Worm (Caenorhabditis elegans) whole organism, L3 larva: ENCODE results near the gene Y39A3A.3.

Experiments used
- R02D3.7 ChIP-seq: fragments of 150-350 bp; optimal IDR thresholded peaks from 2 replicates; lab custom pipeline; 2014; ENCODE audit warnings: missing biosample characterization, missing genetic modification characterization
- aly-2 ChIP-seq: fragments of 150-350 bp; optimal IDR thresholded peaks from 2 replicates; lab custom pipeline; 2014; ENCODE audit warnings: missing biosample characterization, missing genetic modification characterization
- ama-1 ChIP-seq: fragments of 150-350 bp; optimal IDR thresholded peaks from 2 replicates; lab custom pipeline; 2018
- ceh-16 ChIP-seq: sonication (generic microtip); optimal IDR thresholded peaks from 2 replicates; lab custom pipeline; 2017; ENCODE audit warnings: missing biosample characterization, missing genetic modification characterization
- ceh-28 ChIP-seq: fragments of 150-350 bp; optimal IDR thresholded peaks from 2 replicates; lab custom pipeline; 2014; ENCODE audit warnings: missing biosample characterization, missing genetic modification reagents, missing genetic modification characterization
- ceh-82 ChIP-seq: fragments of 150-350 bp; optimal IDR thresholded peaks from 2 replicates; lab custom pipeline; 2014; ENCODE audit warnings: missing biosample characterization, missing genetic modification characterization
- daf-12 ChIP-seq: fragments of 150-350 bp; optimal IDR thresholded peaks from 2 replicates; lab custom pipeline; 2014; ENCODE audit warnings: missing biosample characterization, missing genetic modification reagents, missing genetic modification characterization
- egl-27 ChIP-seq: sonication (generic microtip); optimal IDR thresholded peaks from 4 replicates; lab custom pipeline; 2017; ENCODE audit warnings: missing biosample characterization, missing genetic modification reagents, missing genetic modification characterization
- elt-2 ChIP-seq: sonication (generic microtip); optimal IDR thresholded peaks from 2 replicates; lab custom pipeline; 2016; ENCODE audit warnings: missing genetic modification reagents, mild to moderate bottlenecking, missing genetic modification characterization, missing compliant biosample characterization
- elt-3 ChIP-seq, 3 experiments: fragments of 150-350 bp in 1 of 3; sonication (generic microtip) in 2 of 3; optimal IDR thresholded peaks; 2 replicates in 2 of 3; 4 replicates in 1 of 3; lab custom pipeline; 2014 to 2017; ENCODE audit warnings: missing biosample characterization in 3 of 3, missing genetic modification characterization in 3 of 3
- fkh-10 ChIP-seq: sonication (generic microtip); optimal IDR thresholded peaks from 2 replicates; lab custom pipeline; 2017; ENCODE audit warnings: missing biosample characterization, missing genetic modification reagents, missing genetic modification characterization
- fkh-2 ChIP-seq: fragments of 150-350 bp; optimal IDR thresholded peaks from 2 replicates; lab custom pipeline; 2014; ENCODE audit warnings: missing biosample characterization, missing genetic modification reagents, missing genetic modification characterization
- hmg-11 ChIP-seq: sonication (generic microtip); optimal IDR thresholded peaks from 2 replicates; lab custom pipeline; 2016; ENCODE audit warnings: missing genetic modification characterization, missing compliant biosample characterization
- jun-1 ChIP-seq: fragments of 150-350 bp; optimal IDR thresholded peaks from 2 replicates; lab custom pipeline; 2014; ENCODE audit warnings: missing biosample characterization, missing genetic modification reagents, missing genetic modification characterization
- lin-15B ChIP-seq: fragments of 150-350 bp; optimal IDR thresholded peaks from 2 replicates; lab custom pipeline; 2014; ENCODE audit warnings: missing biosample characterization, missing genetic modification characterization
- lin-39 ChIP-seq: fragments of 150-350 bp; optimal IDR thresholded peaks from 2 replicates; lab custom pipeline; 2018; ENCODE audit warnings: missing biosample characterization, missing genetic modification reagents, missing genetic modification characterization
- lsy-12 ChIP-seq: sonication (generic microtip); optimal IDR thresholded peaks from 2 replicates; lab custom pipeline; 2016; ENCODE audit warnings: mild to moderate bottlenecking, missing genetic modification characterization, missing compliant biosample characterization
- mdl-1 ChIP-seq: fragments of 150-350 bp; optimal IDR thresholded peaks from 2 replicates; lab custom pipeline; 2014; ENCODE audit warnings: missing biosample characterization, missing genetic modification characterization
- nhr-12 ChIP-seq: fragments of 150-350 bp; optimal IDR thresholded peaks from 2 replicates; lab custom pipeline; 2014; ENCODE audit warnings: missing biosample characterization, missing genetic modification characterization
- nhr-23 ChIP-seq: fragments of 150-350 bp; optimal IDR thresholded peaks from 2 replicates; lab custom pipeline; 2014; ENCODE audit warnings: missing biosample characterization, missing genetic modification reagents, missing genetic modification characterization
- nhr-237 ChIP-seq: fragments of 150-350 bp; optimal IDR thresholded peaks from 2 replicates; lab custom pipeline; 2014; ENCODE audit warnings: missing biosample characterization, missing genetic modification characterization
- nhr-28 ChIP-seq: fragments of 150-350 bp; optimal IDR thresholded peaks from 2 replicates; lab custom pipeline; 2014; ENCODE audit warnings: missing biosample characterization, missing genetic modification characterization
- nhr-43 ChIP-seq: sonication (generic microtip); optimal IDR thresholded peaks from 2 replicates; lab custom pipeline; 2016; ENCODE audit warnings: mild to moderate bottlenecking, missing genetic modification characterization, missing compliant biosample characterization; ENCODE audit not compliant: poor library complexity, severe bottlenecking
- nhr-67 ChIP-seq: fragments of 150-350 bp; optimal IDR thresholded peaks from 2 replicates; lab custom pipeline; 2014; ENCODE audit warnings: missing biosample characterization, missing genetic modification characterization
- nhr-76 ChIP-seq: fragments of 150-350 bp; sonication (generic microtip); optimal IDR thresholded peaks from 5 replicates; lab custom pipeline; 2014; ENCODE audit warnings: missing biosample characterization, missing genetic modification characterization
- nhr-77 ChIP-seq: fragments of 150-350 bp; optimal IDR thresholded peaks from 2 replicates; lab custom pipeline; 2014; ENCODE audit warnings: missing biosample characterization, missing genetic modification characterization
- sea-2 ChIP-seq: fragments of 150-350 bp; sonication (generic microtip); optimal IDR thresholded peaks from 4 replicates; lab custom pipeline; 2014; ENCODE audit warnings: missing biosample characterization, missing genetic modification reagents, missing genetic modification characterization
- snpc-4 ChIP-seq: fragments of 150-350 bp; optimal IDR thresholded peaks from 2 replicates; lab custom pipeline; 2014; ENCODE audit warnings: missing biosample characterization, missing genetic modification characterization
- tbx-2 ChIP-seq: sonication (generic microtip); optimal IDR thresholded peaks from 2 replicates; lab custom pipeline; 2016; ENCODE audit warnings: mild to moderate bottlenecking, missing genetic modification characterization, missing compliant biosample characterization
- ztf-11 ChIP-seq: fragments of 150-350 bp; optimal IDR thresholded peaks from 2 replicates; lab custom pipeline; 2014; ENCODE audit warnings: missing biosample characterization, missing genetic modification characterization
- ztf-4 ChIP-seq: fragments of 150-350 bp; optimal IDR thresholded peaks from 2 replicates; lab custom pipeline; 2014; ENCODE audit warnings: missing biosample characterization, missing genetic modification characterization

Y39A3A.3 gene

DNA sequence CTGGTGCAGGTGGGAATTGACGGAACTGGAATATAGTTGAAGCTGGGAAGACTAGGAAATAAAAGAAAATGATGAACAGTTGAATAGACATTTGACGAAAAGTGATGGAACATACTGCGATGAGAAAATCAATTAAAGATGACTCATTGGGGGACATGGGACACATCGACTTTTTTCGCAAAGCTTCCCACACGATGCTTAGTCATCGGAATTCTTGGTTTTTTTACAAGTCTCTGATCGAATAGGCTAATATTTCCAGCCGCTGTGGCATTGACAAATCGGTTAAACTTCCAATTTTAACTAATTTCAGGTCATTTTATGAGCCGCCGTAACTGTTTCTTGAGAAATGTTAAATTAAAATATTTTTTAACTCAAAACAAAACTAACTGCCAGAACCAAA is at the start of gene Y39A3A.3:
TSS of gene Y39A3A.3 (minus strand) at position 101 of the 400 bp plus-strand sequence.
- TF ChIP-seq lin-39 (tag; lab: Kevin White, UChicago) (no peak), nhr-67 (no peak), mdl-1 (tag; lab: Kevin White, UChicago) (no peak), R02D3.7 (tag; lab: Kevin White, UChicago) (no peak), nhr-43 (tag; lab: Kevin White, UChicago) (no peak), nhr-23 (no peak), nhr-28 (tag; lab: Kevin White, UChicago) (no peak), nhr-237 (tag; lab: Kevin White, UChicago) (no peak), fkh-2 (no peak), hmg-11 (tag; lab: Kevin White, UChicago) (no peak), tbx-2 (tag; lab: Kevin White, UChicago) (no peak), egl-27 (tag; lab: Kevin White, UChicago) (no peak), lin-15B (tag; lab: Kevin White, UChicago) (no peak), nhr-76 (tag; lab: Kevin White, UChicago) (no peak), elt-3 (tag; optimal IDR thresholded peaks at IDR 0.05; lab: Kevin White, UChicago) (no peak), nhr-77 (no peak), daf-12 (tag; lab: Kevin White, UChicago) (no peak), ztf-11 (tag; lab: Kevin White, UChicago) (no peak)

DNA sequence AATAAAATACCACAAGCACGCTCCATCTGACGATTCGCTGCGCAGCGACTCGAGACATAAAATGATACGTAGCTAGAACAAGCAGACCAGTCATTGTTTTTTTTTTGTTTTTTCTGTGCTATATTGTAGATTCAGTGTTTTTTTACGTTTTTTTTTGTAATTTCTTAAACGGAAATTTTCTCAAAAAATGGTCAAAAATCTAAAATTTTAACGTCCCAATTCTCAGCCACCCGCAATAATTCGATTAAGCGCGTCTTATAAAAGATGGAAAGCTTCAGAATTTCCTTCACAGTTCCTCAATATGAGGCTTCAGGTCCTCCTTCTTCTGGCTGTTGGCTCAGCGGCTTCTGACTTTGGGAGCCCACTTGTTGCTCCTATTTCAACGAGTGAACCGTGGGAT is 49.4 kb upstream of the Y39A3A.3 start, which contains the start of gene Y48G9A.6:
TSS of gene Y48G9A.6 (plus strand) at position 301 of the 400 bp plus-strand sequence.
- TF ChIP-seq daf-12 (tag; lab: Kevin White, UChicago) = no peak
- TF ChIP-seq nhr-237 (tag; lab: Kevin White, UChicago) = no peak
- no peak for TF ChIP-seq fkh-10 (GFP tag; lab: Kevin White, UChicago)
- TF ChIP-seq nhr-67 = no peak
- TF ChIP-seq egl-27 (tag; lab: Kevin White, UChicago) = no peak
- TF ChIP-seq sea-2 (GFP tag; lab: Kevin White, UChicago) = no peak
- no peak for TF ChIP-seq ztf-11 (tag; lab: Kevin White, UChicago)
- TF ChIP-seq fkh-2 = no peak
- no peak for TF ChIP-seq ceh-16 (tag; lab: Kevin White, UChicago)

DNA sequence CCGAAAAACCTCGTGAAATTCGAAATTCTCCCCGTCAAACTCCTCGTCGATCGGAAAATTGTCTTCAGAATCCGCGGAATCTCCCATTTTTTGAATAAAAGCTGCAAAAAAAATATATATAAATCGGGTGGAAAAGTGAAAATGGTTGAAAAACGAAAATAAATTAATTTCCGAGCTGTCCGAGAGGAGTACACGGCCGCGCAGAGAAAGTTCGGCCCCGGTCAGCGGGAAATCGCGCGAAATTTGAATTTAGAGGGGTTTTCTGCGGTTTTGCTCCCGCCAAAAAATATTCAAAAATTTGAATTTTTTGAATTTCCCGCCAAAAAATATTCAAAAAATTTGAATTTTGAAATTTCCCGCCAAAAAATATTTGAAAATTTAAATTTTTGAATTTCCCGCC is 48.6 kb upstream of the Y39A3A.3 start, which contains the start of gene Y48G9A.11:
TSS of gene Y48G9A.11 (minus strand) at position 101 of the 400 bp plus-strand sequence.
- TF ChIP-seq ztf-4 = no peak
- no peak for TF ChIP-seq nhr-67
- TF ChIP-seq ceh-82 (tag; lab: Kevin White, UChicago) = no peak
- TF ChIP-seq nhr-76 (tag; lab: Kevin White, UChicago) = no peak
- no peak for TF ChIP-seq elt-3 (tag; optimal IDR thresholded peaks at IDR 0.05; lab: Kevin White, UChicago)
- no peak for TF ChIP-seq aly-2 (tag; lab: Kevin White, UChicago)
- no peak for TF ChIP-seq jun-1 (tag; lab: Kevin White, UChicago)
- TF ChIP-seq nhr-237 (tag; lab: Kevin White, UChicago) = no peak
- TF ChIP-seq snpc-4 (tag; lab: Kevin White, UChicago) = no peak
- TF ChIP-seq ama-1 = no peak
- no peak for TF ChIP-seq lin-15B (tag; lab: Kevin White, UChicago)
- no peak for TF ChIP-seq elt-2 (tag; lab: Kevin White, UChicago)
- TF ChIP-seq ceh-16 (tag; lab: Kevin White, UChicago) = no peak
- no peak for TF ChIP-seq fkh-2

DNA sequence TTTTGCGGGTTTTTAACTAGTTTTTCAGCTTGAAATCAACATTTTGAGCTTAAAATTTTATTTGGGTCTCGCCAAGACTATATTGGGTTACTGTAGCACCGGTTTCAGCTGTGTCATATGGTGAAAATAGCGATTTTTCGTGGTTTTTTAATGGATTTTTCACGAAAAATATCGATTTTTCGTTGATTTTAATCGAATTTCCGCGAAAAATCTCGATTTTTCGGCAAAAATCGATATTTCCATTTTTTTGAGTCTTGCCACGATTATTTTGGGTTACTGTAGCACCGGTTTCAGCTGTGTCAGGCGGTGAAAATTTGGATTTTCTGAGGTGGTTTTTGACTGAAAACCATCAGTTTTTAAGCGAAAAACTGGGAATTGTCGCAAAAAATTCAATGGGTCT is 47.2 kb upstream of the Y39A3A.3 start:
- no peak for TF ChIP-seq ama-1
- TF ChIP-seq fkh-10 (GFP tag; lab: Kevin White, UChicago) = no peak
- peak; percentile 54 for TF ChIP-seq ceh-28 (tag; lab: Kevin White, UChicago)
- TF ChIP-seq, all 47 proteins: peak for 1

DNA sequence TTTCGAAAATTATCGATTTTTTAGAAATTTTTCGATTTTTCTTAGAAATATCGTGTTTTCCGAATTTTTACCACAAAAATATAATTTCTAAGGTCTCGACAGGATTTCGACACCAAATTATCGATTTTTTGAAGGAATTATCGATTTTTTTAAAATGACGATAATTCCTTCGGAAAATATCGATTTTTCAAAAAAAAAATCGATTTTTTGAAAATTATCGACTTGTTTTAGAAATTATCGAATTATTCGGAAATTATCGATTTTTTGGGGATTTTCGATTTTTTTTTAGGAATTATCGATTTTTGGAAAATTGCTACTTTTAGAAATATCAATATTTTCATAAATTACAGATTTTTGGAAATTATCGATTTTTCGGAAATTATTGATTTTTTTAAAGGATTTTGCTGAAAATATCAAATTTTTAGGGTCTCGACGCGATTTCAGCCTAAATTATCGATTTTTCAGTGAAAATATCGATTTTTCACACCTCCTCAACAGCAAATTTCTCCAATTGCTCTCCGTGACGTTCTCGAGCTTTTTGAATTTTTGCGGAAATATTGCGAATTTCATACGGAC is 44.5 kb upstream of the Y39A3A.3 start:
- TF ChIP-seq lsy-12 (no peak), ceh-82 (tag; lab: Kevin White, UChicago) (no peak), egl-27 (tag; lab: Kevin White, UChicago) (no peak), elt-3 (tag; optimal IDR thresholded peaks at IDR 0.05; lab: Kevin White, UChicago) (no peak), nhr-12 (no peak), nhr-28 (tag; lab: Kevin White, UChicago) (no peak), R02D3.7 (tag; lab: Kevin White, UChicago) (no peak), ceh-28 (tag; lab: Kevin White, UChicago) (peak; percentile 99)
